Worm (Caenorhabditis elegans) whole organism, L1 larva: ENCODE results near the gene nlp-24.

Experiments
- C04F5.9 ChIP-seq: sonication (generic microtip); optimal IDR thresholded peaks from 2 replicates; lab custom pipeline; 2016; ENCODE audit warnings: missing genetic modification characterization, missing compliant biosample characterization
- C16A3.4 ChIP-seq: fragments of 150-350 bp; optimal IDR thresholded peaks from 2 replicates; lab custom pipeline; 2014; ENCODE audit warnings: missing biosample characterization, missing genetic modification characterization
- C34B4.2 ChIP-seq: sonication (generic microtip); optimal IDR thresholded peaks from 2 replicates; lab custom pipeline; 2017; ENCODE audit warnings: mild to moderate bottlenecking, missing genetic modification characterization, missing compliant biosample characterization
- F16B12.6 ChIP-seq: fragments of 150-350 bp; optimal IDR thresholded peaks from 2 replicates; lab custom pipeline; 2014; ENCODE audit warnings: missing biosample characterization, missing genetic modification characterization
- Y116A8C.19 ChIP-seq: sonication (generic microtip); optimal IDR thresholded peaks from 2 replicates; lab custom pipeline; 2016; ENCODE audit warnings: missing compliant biosample characterization, missing genetic modification characterization, borderline replicate concordance
- aha-1 ChIP-seq: fragments of 150-350 bp; optimal IDR thresholded peaks from 2 replicates; lab custom pipeline; 2014; ENCODE audit warnings: missing biosample characterization, missing genetic modification characterization
- alr-1 ChIP-seq: fragments of 200-800 bp; sonication (Bioruptor generic); optimal IDR thresholded peaks from 2 replicates; lab custom pipeline; 2018; ENCODE audit warnings: borderline replicate concordance, mild to moderate bottlenecking, missing genetic modification characterization, missing compliant biosample characterization
- blmp-1 ChIP-seq: fragments of 150-350 bp; optimal IDR thresholded peaks from 2 replicates; lab custom pipeline; 2014; ENCODE audit warnings: missing biosample characterization, missing genetic modification characterization
- ceh-63 ChIP-seq: fragments of 200-800 bp; sonication (Bioruptor generic); optimal IDR thresholded peaks from 2 replicates; lab custom pipeline; 2018; ENCODE audit warnings: mild to moderate bottlenecking, missing genetic modification characterization, missing compliant biosample characterization
- ceh-8 ChIP-seq: fragments of 200-800 bp; sonication (Bioruptor generic); optimal IDR thresholded peaks from 2 replicates; lab custom pipeline; 2018; ENCODE audit warnings: mild to moderate bottlenecking, missing genetic modification characterization, moderate library complexity, missing compliant biosample characterization
- ceh-82 ChIP-seq, 3 experiments: fragments of 150-350 bp in 1 of 3; sonication (generic microtip) in 2 of 3; optimal IDR thresholded peaks; 2 replicates each; lab custom pipeline; 2014 to 2017; ENCODE audit warnings: missing biosample characterization in 3 of 3, missing genetic modification characterization in 3 of 3
- ceh-90 ChIP-seq: sonication (generic microtip); optimal IDR thresholded peaks from 2 replicates; lab custom pipeline; 2016; ENCODE audit warnings: missing genetic modification characterization, missing compliant biosample characterization
- ces-1 ChIP-seq: fragments of 150-350 bp; optimal IDR thresholded peaks from 2 replicates; lab custom pipeline; 2014; ENCODE audit warnings: missing biosample characterization, missing genetic modification reagents, missing genetic modification characterization
- efl-1 ChIP-seq, 4 experiments: fragments of 150-350 bp; optimal IDR thresholded peaks in 3 of 4; peaks in 1 of 4; 1 replicate in 1 of 4; 2 replicates in 3 of 4; lab custom pipeline; 2014; ENCODE audit warnings: missing biosample characterization in 2 of 4, missing genetic modification characterization in 2 of 4, missing genetic modification reagents in 2 of 4
- egl-13 ChIP-seq: sonication (generic microtip); optimal IDR thresholded peaks from 2 replicates; lab custom pipeline; 2016; ENCODE audit warnings: missing genotype, missing genetic modification reagents, missing genetic modification characterization, missing compliant biosample characterization
- ets-5 ChIP-seq: fragments of 200-800 bp; sonication (Bioruptor generic); IDR thresholded peaks from 2 replicates; pipeline ENCODE4 v1.3.6; 2022; ENCODE audit warnings: missing genetic modification characterization, missing compliant biosample characterization
- fkh-4 ChIP-seq: sonication (generic microtip); optimal IDR thresholded peaks from 2 replicates; lab custom pipeline; 2016; ENCODE audit warnings: missing compliant biosample characterization, missing genetic modification characterization, borderline replicate concordance
- fkh-8 ChIP-seq: sonication (generic microtip); optimal IDR thresholded peaks from 2 replicates; lab custom pipeline; 2016; ENCODE audit warnings: mild to moderate bottlenecking, missing genetic modification characterization, missing compliant biosample characterization
- fos-1 ChIP-seq: fragments of 150-350 bp; optimal IDR thresholded peaks from 2 replicates; lab custom pipeline; 2014; ENCODE audit warnings: missing biosample characterization, missing genetic modification characterization
- grh-1 ChIP-seq: fragments of 200-800 bp; sonication (Bioruptor generic); IDR thresholded peaks from 2 replicates; pipeline ENCODE4 v1.3.6; 2022; ENCODE audit warnings: missing genetic modification reagents, missing genetic modification characterization, missing compliant biosample characterization
- hlh-4 ChIP-seq: sonication (generic microtip); optimal IDR thresholded peaks from 2 replicates; lab custom pipeline; 2016; ENCODE audit warnings: mild to moderate bottlenecking, missing genetic modification characterization, missing compliant biosample characterization
- hpl-2 ChIP-seq: fragments of 150-350 bp; optimal IDR thresholded peaks from 2 replicates; lab custom pipeline; 2014; ENCODE audit warnings: missing biosample characterization, missing genetic modification reagents, missing genetic modification characterization
- irx-1 ChIP-seq: sonication (generic microtip); optimal IDR thresholded peaks from 2 replicates; lab custom pipeline; 2016; ENCODE audit warnings: missing genetic modification characterization, missing compliant biosample characterization
- isw-1 ChIP-seq: fragments of 200-800 bp; sonication (Bioruptor generic); IDR thresholded peaks from 2 replicates; pipeline ENCODE4 v1.3.6; 2022; ENCODE audit warnings: missing genetic modification characterization, missing compliant biosample characterization
- jun-1 ChIP-seq: fragments of 150-350 bp; optimal IDR thresholded peaks from 2 replicates; lab custom pipeline; 2014; ENCODE audit warnings: missing biosample characterization, missing genetic modification reagents, missing genetic modification characterization
- lin-15B ChIP-seq: fragments of 150-350 bp; sonication (generic microtip); optimal IDR thresholded peaks from 3 replicates; lab custom pipeline; 2014; ENCODE audit warnings: missing biosample characterization, missing genetic modification characterization
- lin-35 ChIP-seq, 2 experiments: fragments of 150-350 bp; optimal IDR thresholded peaks; 2 replicates each; lab custom pipeline; 2014; ENCODE audit warnings: missing biosample characterization in 2 of 2, missing genetic modification characterization in 2 of 2, missing genetic modification reagents in 2 of 2
- lir-3 ChIP-seq: sonication (generic microtip); optimal IDR thresholded peaks from 2 replicates; lab custom pipeline; 2016; ENCODE audit warnings: mild to moderate bottlenecking, missing genetic modification characterization, moderate library complexity, missing compliant biosample characterization; ENCODE audit not compliant: poor library complexity
- mef-2 ChIP-seq: fragments of 150-350 bp; optimal IDR thresholded peaks from 2 replicates; lab custom pipeline; 2014; ENCODE audit warnings: missing biosample characterization, missing genetic modification characterization
- mep-1 ChIP-seq: fragments of 150-350 bp; optimal IDR thresholded peaks from 2 replicates; lab custom pipeline; 2014; ENCODE audit warnings: missing biosample characterization, missing genetic modification characterization
- nhr-11 ChIP-seq: fragments of 150-350 bp; optimal IDR thresholded peaks from 2 replicates; lab custom pipeline; 2014; ENCODE audit warnings: missing biosample characterization, missing genetic modification characterization
- nhr-12 ChIP-seq: sonication (generic microtip); optimal IDR thresholded peaks from 2 replicates; lab custom pipeline; 2017; ENCODE audit warnings: missing biosample characterization, missing genetic modification characterization
- nhr-19 ChIP-seq: fragments of 200-800 bp; sonication (Bioruptor generic); conservative IDR thresholded peaks from 2 replicates; pipeline ENCODE4 v1.3.6; 2022; ENCODE audit warnings: missing genetic modification characterization, missing compliant biosample characterization
- nhr-20 ChIP-seq: sonication (generic microtip); optimal IDR thresholded peaks from 2 replicates; lab custom pipeline; 2016; ENCODE audit warnings: mild to moderate bottlenecking, missing genetic modification characterization, missing compliant biosample characterization
- nhr-237 ChIP-seq: fragments of 150-350 bp; optimal IDR thresholded peaks from 2 replicates; lab custom pipeline; 2014; ENCODE audit warnings: missing biosample characterization, missing genetic modification characterization
- nhr-47 ChIP-seq: sonication (generic microtip); optimal IDR thresholded peaks from 2 replicates; lab custom pipeline; 2016; ENCODE audit warnings: mild to moderate bottlenecking, missing genetic modification characterization, moderate library complexity, missing compliant biosample characterization
- nhr-76 ChIP-seq: sonication (generic microtip); optimal IDR thresholded peaks from 2 replicates; lab custom pipeline; 2017; ENCODE audit warnings: missing biosample characterization, missing genetic modification characterization
- nhr-84 ChIP-seq: sonication (generic microtip); optimal IDR thresholded peaks from 2 replicates; lab custom pipeline; 2017; ENCODE audit warnings: missing biosample characterization, missing genetic modification characterization
- nhr-90 ChIP-seq: sonication (generic microtip); optimal IDR thresholded peaks from 2 replicates; lab custom pipeline; 2016; ENCODE audit warnings: mild to moderate bottlenecking, missing genetic modification characterization, missing compliant biosample characterization; ENCODE audit not compliant: poor library complexity
- pax-3 ChIP-seq: fragments of 200-800 bp; sonication (Bioruptor generic); optimal IDR thresholded peaks from 2 replicates; lab custom pipeline; 2018; ENCODE audit warnings: mild to moderate bottlenecking, missing genetic modification characterization, moderate library complexity, missing compliant biosample characterization
- pqm-1 ChIP-seq: sonication (generic microtip); optimal IDR thresholded peaks from 3 replicates; lab custom pipeline; 2017; ENCODE audit warnings: missing biosample characterization, missing genetic modification characterization
- rnt-1 ChIP-seq: sonication (generic microtip); optimal IDR thresholded peaks from 2 replicates; lab custom pipeline; 2016; ENCODE audit warnings: mild to moderate bottlenecking, missing genetic modification characterization, moderate library complexity, missing compliant biosample characterization
- skn-1 ChIP-seq: fragments of 150-350 bp; optimal IDR thresholded peaks from 2 replicates; lab custom pipeline; 2014; ENCODE audit warnings: missing biosample characterization, missing genetic modification characterization
- snpc-4 ChIP-seq: fragments of 150-350 bp; optimal IDR thresholded peaks from 2 replicates; lab custom pipeline; 2014; ENCODE audit warnings: missing biosample characterization, missing genetic modification characterization
- sox-4 ChIP-seq: sonication (generic microtip); optimal IDR thresholded peaks from 2 replicates; lab custom pipeline; 2016; ENCODE audit warnings: missing genetic modification characterization, missing compliant biosample characterization
- sup-37 ChIP-seq: fragments of 200-800 bp; sonication (Bioruptor generic); optimal IDR thresholded peaks from 2 replicates; lab custom pipeline; 2018; ENCODE audit warnings: mild to moderate bottlenecking, missing genetic modification characterization, missing compliant biosample characterization
- unc-130 ChIP-seq: fragments of 150-350 bp; optimal IDR thresholded peaks from 2 replicates; lab custom pipeline; 2017; ENCODE audit warnings: missing biosample characterization, missing genetic modification characterization, inconsistent platforms
- unc-30 ChIP-seq: sonication (generic microtip); optimal IDR thresholded peaks from 2 replicates; lab custom pipeline; 2017; ENCODE audit warnings: missing biosample characterization, missing genetic modification characterization
- unc-62 ChIP-seq: fragments of 150-350 bp; optimal IDR thresholded peaks from 2 replicates; lab custom pipeline; 2014; ENCODE audit warnings: missing biosample characterization, missing genetic modification reagents, missing genetic modification characterization
- unc-86 ChIP-seq: sonication (generic microtip); optimal IDR thresholded peaks from 2 replicates; lab custom pipeline; 2016; ENCODE audit warnings: missing genetic modification characterization, missing compliant biosample characterization
- unc-98 ChIP-seq: fragments of 200-800 bp; sonication (Bioruptor generic); IDR thresholded peaks from 2 replicates; pipeline ENCODE4 v1.3.6; 2022; ENCODE audit warnings: missing genetic modification characterization, missing compliant biosample characterization
- xbp-1 ChIP-seq: sonication (generic microtip); optimal IDR thresholded peaks from 2 replicates; lab custom pipeline; 2016; ENCODE audit warnings: missing genetic modification characterization, missing compliant biosample characterization

The nlp-24 gene

ce11 chrV:11572803-11573490 is 43.2 kb upstream of the nlp-24 start, which contains the start of the genes H12C20.7 and nhr-68:
TSS of gene H12C20.7 (minus strand) at chrV:11572990.
TSS of gene nhr-68 (plus strand) at chrV:11573440.
- TF ChIP-seq unc-62 (no peak), ces-1 (GFP tag; lab: Kevin White, UChicago) (no peak), nhr-11 (tag; lab: Kevin White, UChicago) (no peak), irx-1 (tag; lab: Kevin White, UChicago) (peak; percentile 55), blmp-1 (peak; percentile 76), C34B4.2 (tag; lab: Kevin White, UChicago) (no peak), aha-1 (no peak), fkh-4 (tag; lab: Kevin White, UChicago) (no peak), nhr-76 (no peak), C16A3.4 (tag; lab: Kevin White, UChicago) (peak; percentile 92), snpc-4 (tag; lab: Kevin White, UChicago) (no peak), nhr-90 (peak; percentile 97), mep-1 (tag; lab: Kevin White, UChicago) (no peak), unc-130 (peak; percentile 72), hlh-4 (tag; lab: Kevin White, UChicago) (no peak), ets-5 (no peak), ceh-63 (GFP tag; lab: Kevin White, UChicago) (no peak), F16B12.6 (tag; lab: Kevin White, UChicago) (no peak), mef-2 (tag; lab: Kevin White, UChicago) (no peak), C04F5.9 (tag; lab: Kevin White, UChicago) (no peak), grh-1 (GFP tag; lab: Robert Waterston, UW) (peak; percentile 82), Y116A8C.19 (tag; lab: Kevin White, UChicago) (no peak), jun-1 (tag; lab: Kevin White, UChicago) (peak; percentile 42), nhr-47 (tag; lab: Kevin White, UChicago) (peak; percentile 85), nhr-84 (tag; lab: Kevin White, UChicago) (no peak), unc-98 (GFP tag; lab: Robert Waterston, UW) (no peak), ceh-90 (tag; lab: Kevin White, UChicago) (no peak), hpl-2 (GFP tag; lab: Kevin White, UChicago) (peak; percentile 46), isw-1 (GFP tag; lab: Robert Waterston, UW) (no peak), ceh-8 (GFP tag; lab: Kevin White, UChicago) (no peak), sox-4 (tag; lab: Kevin White, UChicago) (no peak), nhr-237 (tag; lab: Kevin White, UChicago) (no peak), xbp-1 (tag; lab: Kevin White, UChicago) (peak; percentile 74), nhr-19 (GFP tag; lab: Robert Waterston, UW) (peak; percentile 90), egl-13 (tag; lab: Kevin White, UChicago) (no peak), fos-1 (tag; lab: Kevin White, UChicago) (peak; percentile 20), unc-30 (tag; lab: Kevin White, UChicago) (no peak), rnt-1 (tag; lab: Kevin White, UChicago) (no peak), sup-37 (GFP tag; lab: Kevin White, UChicago) (no peak), unc-86 (tag; lab: Kevin White, UChicago) (no peak), alr-1 (no peak), lir-3 (peak; percentile 74), nhr-12 (tag; lab: Kevin White, UChicago) (no peak), skn-1 (peak; percentile 6), pax-3 (tag; lab: Kevin White, UChicago) (no peak), pqm-1 (tag; lab: Kevin White, UChicago) (no peak), lin-35 (GFP tag; optimal IDR thresholded peaks at IDR 0.05; lab: Kevin White, UChicago) (peak in 1 of 2 experiments; percentile 85), efl-1 (optimal IDR thresholded peaks at IDR 0.05; lab: Kevin White, UChicago) (peak; percentile 10 to 38), efl-1 (GFP tag; optimal IDR thresholded peaks at IDR 0.05 in 1 of 2; lab: Kevin White, UChicago) (peak in 1 of 2 experiments; percentile 94), ceh-82 (tag; optimal IDR thresholded peaks at IDR 0.05; lab: Kevin White, UChicago) (no peak), nhr-20 (tag; lab: Kevin White, UChicago) (peak; percentile 99), fkh-8 (tag; lab: Kevin White, UChicago) (no peak), lin-15B (no peak)
